Fruit fly (Drosophila melanogaster) whole organism, embryonic: Measurements from ENCODE around the gene CG34282.

Experiments used
- ATbp ChIP-seq: fragments of 200-800 bp; sonication (Bioruptor generic); optimal IDR thresholded peaks from 2 replicates; lab custom pipeline; 2017; ENCODE audit warnings: missing biosample characterization, mild to moderate bottlenecking, missing genetic modification characterization, missing genetic modification reagents
- CG14710 ChIP-seq: fragments of 200-800 bp; sonication (Bioruptor generic); optimal IDR thresholded peaks from 3 replicates; lab custom pipeline; 2019; ENCODE audit warnings: missing biosample characterization, mild to moderate bottlenecking, missing genetic modification characterization, moderate library complexity
- CG15696 ChIP-seq: fragments of 200-800 bp; sonication (Bioruptor generic); optimal IDR thresholded peaks from 2 replicates; lab custom pipeline; 2019; ENCODE audit warnings: missing biosample characterization, mild to moderate bottlenecking, missing genetic modification characterization, moderate library complexity
- CG3163 ChIP-seq: fragments of 200-800 bp; sonication (Bioruptor generic); optimal IDR thresholded peaks from 3 replicates; lab custom pipeline; 2016; ENCODE audit warnings: missing biosample characterization, missing genetic modification characterization
- D19A ChIP-seq: fragments of 200-800 bp; optimal IDR thresholded peaks from 3 replicates; lab custom pipeline; 2019; ENCODE audit warnings: missing biosample characterization, mild to moderate bottlenecking, missing genetic modification characterization, moderate library complexity
- Gug ChIP-seq: fragments of 200-800 bp; sonication (Bioruptor generic); IDR thresholded peaks from 4 replicates; pipeline ENCODE4 v1.3.6; 2022; ENCODE audit warnings: missing biosample characterization, missing genetic modification characterization
- Lim3 ChIP-seq: fragments of 200-800 bp; sonication (Bioruptor generic); IDR thresholded peaks from 2 replicates; pipeline ENCODE4 v1.3.6; 2022; ENCODE audit warnings: missing biosample characterization, missing genetic modification characterization
- bcd ChIP-seq: fragments of 200-800 bp; sonication (Bioruptor generic); optimal IDR thresholded peaks from 2 replicates; lab custom pipeline; 2017; ENCODE audit warnings: missing biosample characterization, mild to moderate bottlenecking, missing genetic modification characterization
- pfk ChIP-seq: fragments of 200-800 bp; sonication (Bioruptor generic); optimal IDR thresholded peaks from 2 replicates; lab custom pipeline; 2018; ENCODE audit warnings: missing biosample characterization, mild to moderate bottlenecking, missing genetic modification characterization, moderate library complexity
- salm ChIP-seq: fragments of 200-800 bp; sonication (Bioruptor generic); optimal IDR thresholded peaks from 2 replicates; lab custom pipeline; 2018; ENCODE audit warnings: missing biosample characterization, mild to moderate bottlenecking, missing genetic modification characterization
- stwl ChIP-seq: fragments of 200-800 bp; sonication (Bioruptor generic); optimal IDR thresholded peaks from 3 replicates; lab custom pipeline; 2018; ENCODE audit warnings: missing biosample characterization, mild to moderate bottlenecking, missing genetic modification characterization, moderate library complexity
- yki ChIP-seq: fragments of >200 bp; optimal IDR thresholded peaks from 3 replicates; lab custom pipeline; 2018

DNA sequence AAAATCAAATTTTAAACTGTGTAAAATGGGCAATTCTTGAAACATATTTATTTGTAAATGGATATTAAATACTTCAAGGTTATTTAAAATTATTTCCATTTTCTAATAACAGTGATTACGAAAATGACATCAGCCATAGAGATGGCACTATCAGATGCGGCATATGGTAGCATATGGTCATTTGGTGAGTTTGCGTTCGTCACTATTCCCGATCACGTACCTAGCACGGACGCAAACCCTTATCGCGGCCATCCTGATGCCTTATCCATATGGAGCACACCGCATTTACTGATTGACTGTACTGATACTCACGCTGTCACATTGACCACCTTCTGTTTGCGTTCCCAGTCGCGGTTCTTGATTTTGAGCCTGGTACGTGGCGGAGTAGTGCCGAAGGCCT lies 43.0 kb downstream of the CG34282 start:
- no peak for TF ChIP-seq CG3163 (GFP tag; lab: Kevin White, UChicago)
- TF ChIP-seq CG15696 (tag; lab: Kevin White, UChicago) = peak; percentile 22
- TF ChIP-seq ATbp (GFP tag; lab: Kevin White, UChicago) = no peak
- TF ChIP-seq CG14710 (tag; lab: Kevin White, UChicago) = no peak
- no peak for TF ChIP-seq pfk (GFP tag; lab: Kevin White, UChicago)
- TF ChIP-seq Lim3 (GFP tag; lab: Robert Waterston, UW) = no peak
- TF ChIP-seq D19A (tag; lab: Kevin White, UChicago) = no peak
- TF ChIP-seq Gug (GFP tag; lab: Robert Waterston, UW) = peak; percentile 45; the same call in 1 of the 4 replicates
- TF ChIP-seq yki (lab: Kevin White, UChicago) = no peak
- TF ChIP-seq salm (tag; lab: Kevin White, UChicago) = no peak
- no peak for TF ChIP-seq bcd (GFP tag; lab: Kevin White, UChicago)
- TF ChIP-seq stwl (tag; lab: Kevin White, UChicago) = peak; percentile 68
